Worm (Caenorhabditis elegans) whole organism, late embryonic: ENCODE data around the gene F58D12.3.

Experiments used
- C08G9.2 ChIP-seq: sonication (generic microtip); optimal IDR thresholded peaks from 2 replicates; lab custom pipeline; 2016; ENCODE audit warnings: mild to moderate bottlenecking, missing genetic modification characterization, moderate library complexity, missing compliant biosample characterization
- F13H6.1 ChIP-seq: sonication (generic microtip); optimal IDR thresholded peaks from 2 replicates; lab custom pipeline; 2016; ENCODE audit warnings: missing genetic modification characterization, missing compliant biosample characterization
- Y22D7AL.16 ChIP-seq: sonication (generic microtip); optimal IDR thresholded peaks from 2 replicates; lab custom pipeline; 2016; ENCODE audit warnings: missing genetic modification characterization, missing compliant biosample characterization
- ahr-1 ChIP-seq: sonication (generic microtip); optimal IDR thresholded peaks from 2 replicates; lab custom pipeline; 2016; ENCODE audit warnings: missing genetic modification characterization, missing compliant biosample characterization
- ama-1 ChIP-seq: fragments of 150-350 bp; optimal IDR thresholded peaks from 2 replicates; lab custom pipeline; 2014
- ceh-14 ChIP-seq: sonication (generic microtip); optimal IDR thresholded peaks from 2 replicates; lab custom pipeline; 2016; ENCODE audit warnings: missing genotype, missing genetic modification characterization, missing compliant biosample characterization
- ceh-18 ChIP-seq: sonication (generic microtip); optimal IDR thresholded peaks from 2 replicates; lab custom pipeline; 2016; ENCODE audit warnings: missing genetic modification characterization, missing compliant biosample characterization
- ceh-2 ChIP-seq: sonication (generic microtip); optimal IDR thresholded peaks from 2 replicates; lab custom pipeline; 2016; ENCODE audit warnings: missing genotype, missing genetic modification characterization, missing compliant biosample characterization
- ceh-22 ChIP-seq: sonication (generic microtip); optimal IDR thresholded peaks from 2 replicates; lab custom pipeline; 2017; ENCODE audit warnings: missing biosample characterization, missing genetic modification characterization
- ceh-24 ChIP-seq: sonication (generic microtip); optimal IDR thresholded peaks from 2 replicates; lab custom pipeline; 2016; ENCODE audit warnings: mild to moderate bottlenecking, missing genetic modification characterization, missing compliant biosample characterization
- ceh-30 ChIP-seq: fragments of 150-350 bp; optimal IDR thresholded peaks from 2 replicates; lab custom pipeline; 2014; ENCODE audit warnings: missing biosample characterization, missing genetic modification characterization
- ceh-31 ChIP-seq: sonication (generic microtip); optimal IDR thresholded peaks from 2 replicates; lab custom pipeline; 2016; ENCODE audit warnings: missing genetic modification characterization, missing compliant biosample characterization
- ceh-34 ChIP-seq: sonication (generic microtip); optimal IDR thresholded peaks from 2 replicates; lab custom pipeline; 2016; ENCODE audit warnings: mild to moderate bottlenecking, missing genetic modification characterization, missing compliant biosample characterization
- ceh-9 ChIP-seq: sonication (generic microtip); optimal IDR thresholded peaks from 2 replicates; lab custom pipeline; 2016; ENCODE audit warnings: mild to moderate bottlenecking, missing genetic modification characterization, inconsistent platforms, missing compliant biosample characterization
- che-1 ChIP-seq: sonication (generic microtip); optimal IDR thresholded peaks from 2 replicates; lab custom pipeline; 2016; ENCODE audit warnings: mild to moderate bottlenecking, missing genetic modification characterization, missing compliant biosample characterization
- dve-1 ChIP-seq: sonication (generic microtip); optimal IDR thresholded peaks from 2 replicates; lab custom pipeline; 2017; ENCODE audit warnings: antibody characterized with exemption, mild to moderate bottlenecking, missing genetic modification characterization, missing compliant biosample characterization
- elt-2 ChIP-seq: sonication (generic microtip); optimal IDR thresholded peaks from 2 replicates; lab custom pipeline; 2016; ENCODE audit warnings: missing genetic modification reagents, missing genetic modification characterization, missing compliant biosample characterization
- elt-4 ChIP-seq: sonication (generic microtip); optimal IDR thresholded peaks from 2 replicates; lab custom pipeline; 2016; ENCODE audit warnings: missing genetic modification characterization, missing compliant biosample characterization
- ets-4 ChIP-seq: sonication (generic microtip); optimal IDR thresholded peaks from 2 replicates; lab custom pipeline; 2016; ENCODE audit warnings: missing genetic modification characterization, missing compliant biosample characterization
- eyg-1 ChIP-seq: sonication (generic microtip); optimal IDR thresholded peaks from 2 replicates; lab custom pipeline; 2016; ENCODE audit warnings: missing genotype, missing genetic modification characterization, missing compliant biosample characterization
- fax-1 ChIP-seq: sonication (generic microtip); optimal IDR thresholded peaks from 2 replicates; lab custom pipeline; 2016; ENCODE audit warnings: missing genotype, missing genetic modification characterization, missing compliant biosample characterization
- fkh-10 ChIP-seq: fragments of 150-350 bp; optimal IDR thresholded peaks from 2 replicates; lab custom pipeline; 2014; ENCODE audit warnings: missing biosample characterization, missing genetic modification reagents, missing genetic modification characterization
- fkh-6 ChIP-seq: sonication (generic microtip); optimal IDR thresholded peaks from 2 replicates; lab custom pipeline; 2016; ENCODE audit warnings: missing genetic modification characterization, missing compliant biosample characterization
- gmeb-2 ChIP-seq: sonication (generic microtip); optimal IDR thresholded peaks from 2 replicates; lab custom pipeline; 2016; ENCODE audit warnings: missing genetic modification characterization, inconsistent platforms, missing compliant biosample characterization
- hlh-13 ChIP-seq: fragments of 200-800 bp; sonication (Bioruptor generic); optimal IDR thresholded peaks from 2 replicates; lab custom pipeline; 2018; ENCODE audit warnings: mild to moderate bottlenecking, missing genetic modification characterization, missing compliant biosample characterization
- hlh-15 ChIP-seq: sonication (generic microtip); optimal IDR thresholded peaks from 2 replicates; lab custom pipeline; 2016; ENCODE audit warnings: missing genetic modification characterization, missing compliant biosample characterization
- hlh-30 ChIP-seq: sonication (generic microtip); optimal IDR thresholded peaks from 2 replicates; lab custom pipeline; 2017; ENCODE audit warnings: antibody characterized with exemption, missing genetic modification characterization, missing compliant biosample characterization; ENCODE audit not compliant: insufficient read depth
- hlh-8 ChIP-seq: sonication (generic microtip); optimal IDR thresholded peaks from 2 replicates; lab custom pipeline; 2016; ENCODE audit warnings: missing genotype, missing genetic modification characterization, missing compliant biosample characterization
- lim-6 ChIP-seq: sonication (generic microtip); optimal IDR thresholded peaks from 2 replicates; lab custom pipeline; 2016; ENCODE audit warnings: missing genetic modification characterization, missing compliant biosample characterization
- lin-11 ChIP-seq: fragments of 200-800 bp; sonication (Bioruptor generic); optimal IDR thresholded peaks from 2 replicates; lab custom pipeline; 2018; ENCODE audit warnings: mild to moderate bottlenecking, missing genetic modification characterization, missing compliant biosample characterization
- madf-2 ChIP-seq: sonication (generic microtip); optimal IDR thresholded peaks from 2 replicates; lab custom pipeline; 2017; ENCODE audit warnings: missing genetic modification characterization, missing compliant biosample characterization
- mec-3 ChIP-seq: sonication (generic microtip); optimal IDR thresholded peaks from 2 replicates; lab custom pipeline; 2016; ENCODE audit warnings: borderline replicate concordance, missing genetic modification characterization, missing compliant biosample characterization
- nfya-1 ChIP-seq: sonication (generic microtip); optimal IDR thresholded peaks from 2 replicates; lab custom pipeline; 2017; ENCODE audit warnings: missing genetic modification characterization, mild to moderate bottlenecking, missing compliant biosample characterization, antibody characterized with exemption, moderate library complexity
- nhr-11 ChIP-seq: fragments of 150-350 bp; optimal IDR thresholded peaks from 2 replicates; lab custom pipeline; 2014; ENCODE audit warnings: missing biosample characterization, missing genetic modification characterization
- nhr-232 ChIP-seq: sonication (generic microtip); optimal IDR thresholded peaks from 2 replicates; lab custom pipeline; 2016; ENCODE audit warnings: missing genetic modification characterization, missing compliant biosample characterization
- npax-4 ChIP-seq: sonication (generic microtip); optimal IDR thresholded peaks from 2 replicates; lab custom pipeline; 2016; ENCODE audit warnings: missing genetic modification characterization, missing compliant biosample characterization
- odd-2 ChIP-seq: sonication (generic microtip); optimal IDR thresholded peaks from 2 replicates; lab custom pipeline; 2017; ENCODE audit warnings: antibody characterized with exemption, mild to moderate bottlenecking, missing genetic modification characterization, missing compliant biosample characterization
- pag-3 ChIP-seq: sonication (generic microtip); optimal IDR thresholded peaks from 2 replicates; lab custom pipeline; 2016; ENCODE audit warnings: missing compliant biosample characterization, missing genetic modification characterization, borderline replicate concordance
- pat-9 ChIP-seq: fragments of 200-800 bp; sonication (Bioruptor generic); optimal IDR thresholded peaks from 2 replicates; lab custom pipeline; 2018; ENCODE audit warnings: mild to moderate bottlenecking, missing genetic modification characterization, moderate library complexity, missing compliant biosample characterization
- pax-1 ChIP-seq: fragments of 150-350 bp; optimal IDR thresholded peaks from 2 replicates; lab custom pipeline; 2014; ENCODE audit warnings: missing biosample characterization, missing genetic modification characterization
- pha-2 ChIP-seq: sonication (generic microtip); optimal IDR thresholded peaks from 2 replicates; lab custom pipeline; 2017; ENCODE audit warnings: mild to moderate bottlenecking, missing genetic modification characterization, missing compliant biosample characterization
- pha-4 ChIP-seq: fragments of 150-350 bp; optimal IDR thresholded peaks from 2 replicates; lab custom pipeline; 2018; ENCODE audit warnings: missing biosample characterization, missing genetic modification reagents, missing genetic modification characterization
- pqm-1 ChIP-seq: sonication (generic microtip); optimal IDR thresholded peaks from 2 replicates; lab custom pipeline; 2016; ENCODE audit warnings: missing genetic modification characterization, missing compliant biosample characterization
- pros-1 ChIP-seq: fragments of 150-350 bp; optimal IDR thresholded peaks from 2 replicates; lab custom pipeline; 2014; ENCODE audit warnings: missing biosample characterization, missing genetic modification reagents, missing genetic modification characterization
- rnt-1 ChIP-seq: sonication (generic microtip); optimal IDR thresholded peaks from 2 replicates; lab custom pipeline; 2016; ENCODE audit warnings: missing genetic modification characterization, missing compliant biosample characterization
- sox-2 ChIP-seq: fragments of 200-800 bp; sonication (Bioruptor generic); IDR thresholded peaks from 2 replicates; pipeline ENCODE4 v1.3.6; 2022; ENCODE audit warnings: missing genetic modification reagents, missing genetic modification characterization, missing compliant biosample characterization
- sox-4 ChIP-seq: sonication (generic microtip); optimal IDR thresholded peaks from 2 replicates; lab custom pipeline; 2017; ENCODE audit warnings: mild to moderate bottlenecking, missing genetic modification characterization, inconsistent platforms, missing compliant biosample characterization
- syd-9 ChIP-seq: sonication (generic microtip); optimal IDR thresholded peaks from 2 replicates; lab custom pipeline; 2016; ENCODE audit warnings: mild to moderate bottlenecking, missing genetic modification characterization, moderate library complexity, missing compliant biosample characterization
- tbx-2 ChIP-seq: sonication (generic microtip); optimal IDR thresholded peaks from 2 replicates; lab custom pipeline; 2016; ENCODE audit warnings: missing genetic modification characterization, missing compliant biosample characterization
- ttx-3 ChIP-seq: sonication (generic microtip); optimal IDR thresholded peaks from 2 replicates; lab custom pipeline; 2016; ENCODE audit warnings: missing genetic modification reagents, missing genetic modification characterization, missing compliant biosample characterization
- unc-3 ChIP-seq, 2 experiments: fragments of 200-800 bp in 1 of 2; sonication (Bioruptor generic) in 1 of 2; sonication (generic microtip) in 1 of 2; conservative IDR thresholded peaks in 1 of 2; optimal IDR thresholded peaks in 1 of 2; 2 replicates each; pipeline versions ENCODE4 v1.3.6 to Lab custom; 2016 to 2022; ENCODE audit warnings: missing compliant biosample characterization in 2 of 2, missing genetic modification characterization in 2 of 2, missing genetic modification reagents in 1 of 2
- unc-42 ChIP-seq: sonication (generic microtip); optimal IDR thresholded peaks from 2 replicates; lab custom pipeline; 2016; ENCODE audit warnings: missing genotype, missing genetic modification characterization, missing compliant biosample characterization
- unc-55 ChIP-seq: sonication (generic microtip); optimal IDR thresholded peaks from 2 replicates; lab custom pipeline; 2017; ENCODE audit warnings: missing biosample characterization, missing genetic modification reagents, missing genetic modification characterization
- ztf-16 ChIP-seq: sonication (generic microtip); optimal IDR thresholded peaks from 2 replicates; lab custom pipeline; 2017; ENCODE audit warnings: missing genetic modification characterization, missing compliant biosample characterization

The F58D12.3 gene

ce11 chrV:14012002-14012554, 45.6 kb upstream of the F58D12.3 start, which contains the start of the genes ddx-17 and aip-1:
Gene ddx-17 (minus strand): TSS chrV:14012052.
Gene aip-1 (plus strand): TSS chrV:14012333.
- TF ChIP-seq ceh-18 (no peak), F13H6.1 (tag; lab: Kevin White, UChicago) (no peak), lin-11 (tag; lab: Kevin White, UChicago) (no peak), gmeb-2 (tag; lab: Kevin White, UChicago) (no peak), eyg-1 (tag; lab: Kevin White, UChicago) (no peak), hlh-8 (tag; lab: Kevin White, UChicago) (no peak), hlh-13 (no peak), ttx-3 (tag; lab: Kevin White, UChicago) (no peak), nfya-1 (tag; lab: Kevin White, UChicago) (peak; percentile 32), ceh-31 (tag; lab: Kevin White, UChicago) (peak; percentile 60), che-1 (tag; lab: Kevin White, UChicago) (no peak), ceh-14 (no peak), madf-2 (tag; lab: Kevin White, UChicago) (no peak), pha-2 (tag; lab: Kevin White, UChicago) (no peak), fax-1 (tag; lab: Kevin White, UChicago) (no peak), ceh-30 (tag; lab: Kevin White, UChicago) (peak; percentile 26), elt-2 (tag; lab: Kevin White, UChicago) (no peak), ets-4 (tag; lab: Kevin White, UChicago) (no peak), tbx-2 (tag; lab: Kevin White, UChicago) (peak; percentile 52), ceh-2 (no peak), ceh-34 (tag; lab: Kevin White, UChicago) (no peak), ztf-16 (tag; lab: Kevin White, UChicago) (no peak), pha-4 (tag; lab: Kevin White, UChicago) (no peak), pqm-1 (tag; lab: Kevin White, UChicago) (no peak), C08G9.2 (tag; lab: Kevin White, UChicago) (no peak), unc-3 (GFP tag; conservative IDR thresholded peaks at IDR 0.05; lab: Robert Waterston, UW) (no peak), unc-3 (tag; optimal IDR thresholded peaks at IDR 0.05; lab: Kevin White, UChicago) (no peak), sox-2 (GFP tag; lab: Robert Waterston, UW) (no peak), ceh-22 (tag; lab: Kevin White, UChicago) (no peak), ceh-9 (no peak), mec-3 (tag; lab: Kevin White, UChicago) (no peak), Y22D7AL.16 (tag; lab: Kevin White, UChicago) (no peak), npax-4 (tag; lab: Kevin White, UChicago) (no peak), odd-2 (no peak), fkh-10 (no peak), unc-42 (peak; percentile 36), nhr-11 (tag; lab: Kevin White, UChicago) (no peak), pax-1 (no peak), hlh-15 (tag; lab: Kevin White, UChicago) (no peak), hlh-30 (tag; lab: Kevin White, UChicago) (peak; percentile 85), elt-4 (no peak), fkh-6 (tag; lab: Kevin White, UChicago) (no peak), nhr-232 (tag; lab: Kevin White, UChicago) (no peak), rnt-1 (tag; lab: Kevin White, UChicago) (no peak), ceh-24 (tag; lab: Kevin White, UChicago) (no peak), unc-55 (peak; percentile 50), ama-1 (no peak), sox-4 (tag; lab: Kevin White, UChicago) (no peak), syd-9 (tag; lab: Kevin White, UChicago) (no peak), pros-1 (tag; lab: Kevin White, UChicago) (no peak), pat-9 (tag; lab: Kevin White, UChicago) (no peak), dve-1 (no peak), lim-6 (tag; lab: Kevin White, UChicago) (no peak), ahr-1 (tag; lab: Kevin White, UChicago) (no peak), pag-3 (tag; lab: Kevin White, UChicago) (no peak)
